Worm (Caenorhabditis elegans) whole organism, late embryonic: ENCODE results near the gene col-142.

Source experiments
- ceh-14 ChIP-seq: sonication (generic microtip); optimal IDR thresholded peaks from 2 replicates; lab custom pipeline; 2016; ENCODE audit warnings: missing genotype, missing genetic modification characterization, missing compliant biosample characterization
- fax-1 ChIP-seq: sonication (generic microtip); optimal IDR thresholded peaks from 2 replicates; lab custom pipeline; 2016; ENCODE audit warnings: missing genotype, missing genetic modification characterization, missing compliant biosample characterization
- gmeb-2 ChIP-seq: sonication (generic microtip); optimal IDR thresholded peaks from 2 replicates; lab custom pipeline; 2016; ENCODE audit warnings: missing genetic modification characterization, inconsistent platforms, missing compliant biosample characterization
- lim-6 ChIP-seq: sonication (generic microtip); optimal IDR thresholded peaks from 2 replicates; lab custom pipeline; 2016; ENCODE audit warnings: missing genetic modification characterization, missing compliant biosample characterization
- nhr-11 ChIP-seq: fragments of 150-350 bp; optimal IDR thresholded peaks from 2 replicates; lab custom pipeline; 2014; ENCODE audit warnings: missing biosample characterization, missing genetic modification characterization
- unc-55 ChIP-seq: sonication (generic microtip); optimal IDR thresholded peaks from 2 replicates; lab custom pipeline; 2017; ENCODE audit warnings: missing biosample characterization, missing genetic modification reagents, missing genetic modification characterization

- TF ChIP-seq gmeb-2 (tag; lab: Kevin White, UChicago), result no peak
- TF ChIP-seq fax-1, result no peak
- TF ChIP-seq lim-6 (tag; lab: Kevin White, UChicago), result no peak
- TF ChIP-seq unc-55, result no peak
- no peak for TF ChIP-seq nhr-11
- no peak for TF ChIP-seq ceh-14 (tag; lab: Kevin White, UChicago)
Observed at ce11 chrV:6830075-6830474, 902 bp upstream of the col-142 start.
